Worm (Caenorhabditis elegans): Measurements from ENCODE around the gene sth-1.

The sth-1 gene

DNA sequence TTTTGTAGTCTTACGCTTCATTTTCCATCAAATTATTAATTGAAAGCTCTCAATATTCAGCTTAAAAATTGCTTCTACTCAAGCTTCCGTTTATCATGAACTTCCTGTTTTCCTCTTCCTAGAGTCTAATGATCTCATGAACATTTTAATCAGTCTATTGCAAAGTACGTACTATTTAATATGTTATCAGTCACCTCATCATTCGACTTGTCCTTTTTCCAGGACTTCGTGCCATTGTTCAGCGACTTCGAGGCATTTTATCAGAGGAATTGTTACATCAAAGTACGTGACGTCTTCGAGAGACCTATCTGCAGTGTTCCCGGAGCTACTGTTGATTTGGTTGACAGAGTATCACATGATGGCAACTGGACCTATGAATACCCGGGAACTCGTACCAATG is 32.2 kb upstream of the sth-1 start:
- TF ChIP-seq ham-2 (GFP tag; optimal IDR thresholded peaks at IDR 0.05) (no peak), ceh-43 (GFP tag; optimal IDR thresholded peaks at IDR 0.05) (no peak), hlh-1 (tag; optimal IDR thresholded peaks at IDR 0.05) (no peak), tbx-8 (GFP tag; optimal IDR thresholded peaks at IDR 0.05) (no peak), ces-1 (GFP tag; optimal IDR thresholded peaks at IDR 0.05) (no peak), sem-2 (GFP tag; optimal IDR thresholded peaks at IDR 0.05) (no peak), nhr-2 (tag; optimal IDR thresholded peaks at IDR 0.05) (no peak), unc-120 (tag; optimal IDR thresholded peaks at IDR 0.05; ENCODE audit: poor library complexity, severe bottlenecking) (no peak), sptf-1 (tag; optimal IDR thresholded peaks at IDR 0.05) (no peak), blmp-1 (tag; optimal IDR thresholded peaks at IDR 0.05) (no peak), bed-3 (GFP tag; optimal IDR thresholded peaks at IDR 0.05) (no peak), zip-8 (tag; optimal IDR thresholded peaks at IDR 0.05) (no peak), elt-1 (tag; optimal IDR thresholded peaks at IDR 0.05; ENCODE audit: borderline replicate concordance, insufficient read depth) (no peak), ceh-83 (GFP tag; optimal IDR thresholded peaks at IDR 0.05) (no peak), unc-39 (tag; optimal IDR thresholded peaks at IDR 0.05) (no peak), nhr-76 (tag; optimal IDR thresholded peaks at IDR 0.05) (no peak), ztf-11 (tag; optimal IDR thresholded peaks at IDR 0.05) (no peak), unc-62 (GFP tag; optimal IDR thresholded peaks at IDR 0.05) (no peak)

DNA sequence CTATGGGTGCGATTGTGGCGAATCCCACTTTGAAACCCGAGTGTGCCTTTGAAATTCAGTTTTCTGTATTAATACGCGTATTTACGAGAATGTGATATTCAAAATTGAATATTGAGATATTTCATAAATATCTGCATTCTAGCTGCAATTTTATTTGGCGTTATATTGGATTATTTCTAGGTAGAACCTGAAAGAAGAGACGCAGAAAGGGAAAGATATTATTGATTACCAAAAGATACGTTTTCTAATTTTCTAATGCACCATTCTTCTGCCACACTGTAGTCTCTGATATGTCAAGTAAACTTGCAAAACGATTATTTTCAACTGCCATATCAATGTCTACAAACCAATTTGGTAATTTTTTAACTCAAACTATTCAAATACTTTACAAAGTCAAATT is 29.9 kb upstream of the sth-1 start, which contains the start of gene ech-3:
Gene ech-3, plus strand, starts transcription at position 178 of the 400 bp plus-strand sequence.
- no peak for TF ChIP-seq blmp-1 (tag; optimal IDR thresholded peaks at IDR 0.05)
- no peak for TF ChIP-seq unc-39 (tag; optimal IDR thresholded peaks at IDR 0.05)

DNA sequence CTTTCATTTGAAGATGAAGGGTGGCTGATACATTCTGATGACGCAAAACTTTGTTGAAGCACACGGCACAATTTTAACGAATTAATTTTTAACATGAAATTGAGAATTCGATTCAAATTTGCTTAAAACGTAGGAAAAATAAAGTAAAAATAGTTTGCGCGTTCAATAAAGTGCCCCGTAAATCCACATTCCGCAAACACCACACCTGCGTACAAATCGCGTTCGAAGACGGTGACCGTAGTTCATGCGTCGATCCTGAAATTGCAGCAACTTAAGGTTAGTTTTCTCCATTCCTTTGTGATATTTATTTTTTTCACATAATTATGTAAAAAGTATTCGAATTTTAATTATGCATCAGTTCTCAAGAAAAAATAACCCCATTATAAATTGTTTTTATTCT is 27.2 kb upstream of the sth-1 start, which contains the start of gene F43H9.3:
Gene F43H9.3, minus strand, starts transcription at position 189 of the 400 bp plus-strand sequence.
- TF ChIP-seq mab-5 (tag; optimal IDR thresholded peaks at IDR 0.05) (no peak), lsy-2 (tag; optimal IDR thresholded peaks at IDR 0.05) (peak; percentile 85)

DNA sequence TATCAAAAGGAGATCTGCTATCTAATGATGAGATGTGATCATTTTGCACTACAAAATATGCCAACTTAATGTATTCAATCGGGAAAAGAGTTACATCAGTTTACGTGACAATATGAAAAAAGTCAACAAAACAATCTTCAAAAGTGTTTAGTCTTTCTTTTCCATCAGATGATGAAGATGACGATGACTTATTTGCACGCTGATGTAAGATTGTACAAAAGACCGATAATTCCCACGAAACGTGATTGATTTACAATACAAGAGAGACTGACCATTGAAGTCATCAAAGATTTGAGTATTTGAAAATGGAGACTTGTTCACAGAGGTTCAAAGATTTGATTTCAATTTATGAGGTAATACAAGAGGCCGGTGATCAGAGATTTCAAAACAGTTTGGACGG is 26.7 kb upstream of the sth-1 start:
- TF ChIP-seq mep-1 (tag; optimal IDR thresholded peaks at IDR 0.05) (no peak), sptf-1 (tag; optimal IDR thresholded peaks at IDR 0.05) (no peak), mab-5 (tag; optimal IDR thresholded peaks at IDR 0.05) (no peak), flh-1 (GFP tag; optimal IDR thresholded peaks at IDR 0.05) (no peak), ceh-43 (GFP tag; optimal IDR thresholded peaks at IDR 0.05) (no peak), sem-2 (GFP tag; optimal IDR thresholded peaks at IDR 0.05) (no peak), ces-1 (GFP tag; optimal IDR thresholded peaks at IDR 0.05) (no peak), ceh-83 (GFP tag; optimal IDR thresholded peaks at IDR 0.05) (no peak), tbx-8 (GFP tag; optimal IDR thresholded peaks at IDR 0.05) (no peak), cnd-1 (tag; optimal IDR thresholded peaks at IDR 0.05) (no peak), hlh-1 (tag; optimal IDR thresholded peaks at IDR 0.05) (no peak), drap-1 (GFP tag; optimal IDR thresholded peaks at IDR 0.05) (no peak), nhr-237 (tag; optimal IDR thresholded peaks at IDR 0.05) (no peak), nhr-28 (tag; optimal IDR thresholded peaks at IDR 0.05) (no peak), ham-2 (GFP tag; optimal IDR thresholded peaks at IDR 0.05) (no peak), elt-1 (tag; optimal IDR thresholded peaks at IDR 0.05; ENCODE audit: borderline replicate concordance, insufficient read depth) (no peak), ceh-39 (tag; optimal IDR thresholded peaks at IDR 0.05) (no peak), snpc-4 (tag; optimal IDR thresholded peaks at IDR 0.05) (no peak), pha-4 (tag; optimal IDR thresholded peaks at IDR 0.05) (no peak)

DNA sequence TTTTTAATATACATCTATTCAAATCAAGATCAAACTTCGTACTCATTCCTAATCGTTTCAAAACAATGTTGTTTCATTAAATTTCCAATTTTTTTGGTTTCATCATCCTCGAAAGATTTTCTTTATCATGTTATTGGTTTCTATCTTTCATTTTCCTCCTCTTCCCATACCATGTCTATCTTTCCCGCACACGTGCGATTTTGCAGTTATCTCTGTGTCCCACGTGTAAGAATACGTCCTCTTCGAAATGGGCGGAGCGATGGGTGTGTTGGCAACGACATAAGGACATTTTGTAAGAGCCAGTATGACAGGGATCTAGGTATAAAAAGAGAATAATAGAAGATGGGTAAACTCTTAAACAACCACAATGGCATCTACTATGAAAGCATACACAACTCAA is 25.6 kb upstream of the sth-1 start, which contains the start of gene F43H9.4:
Gene F43H9.4, plus strand, starts transcription at position 366 of the 400 bp plus-strand sequence.
- TF ChIP-seq ham-2 (GFP tag; optimal IDR thresholded peaks at IDR 0.05) (no peak), unc-62 (GFP tag; optimal IDR thresholded peaks at IDR 0.05) (no peak), blmp-1 (tag; optimal IDR thresholded peaks at IDR 0.05) (no peak), ceh-39 (tag; optimal IDR thresholded peaks at IDR 0.05) (no peak), mep-1 (tag; optimal IDR thresholded peaks at IDR 0.05) (no peak), flh-1 (GFP tag; optimal IDR thresholded peaks at IDR 0.05) (no peak), snpc-4 (tag; optimal IDR thresholded peaks at IDR 0.05) (no peak), unc-39 (tag; optimal IDR thresholded peaks at IDR 0.05) (no peak), mls-2 (tag; optimal IDR thresholded peaks at IDR 0.05) (no peak), ztf-11 (tag; optimal IDR thresholded peaks at IDR 0.05) (no peak), nhr-237 (tag; optimal IDR thresholded peaks at IDR 0.05) (no peak), nhr-76 (tag; optimal IDR thresholded peaks at IDR 0.05) (no peak), hlh-1 (tag; optimal IDR thresholded peaks at IDR 0.05) (no peak), elt-1 (tag; optimal IDR thresholded peaks at IDR 0.05; ENCODE audit: borderline replicate concordance, insufficient read depth) (no peak), ces-1 (GFP tag; optimal IDR thresholded peaks at IDR 0.05) (no peak), M03D4.4 (tag; optimal IDR thresholded peaks at IDR 0.05) (no peak), sptf-1 (tag; optimal IDR thresholded peaks at IDR 0.05) (no peak)
